Worm (Caenorhabditis elegans) whole organism, L3 larva: ENCODE results near the gene C06E7.88.

Source experiments
- R02D3.7 ChIP-seq: fragments of 150-350 bp; optimal IDR thresholded peaks from 2 replicates; lab custom pipeline; 2014; ENCODE audit warnings: missing biosample characterization, missing genetic modification characterization
- aly-2 ChIP-seq: fragments of 150-350 bp; optimal IDR thresholded peaks from 2 replicates; lab custom pipeline; 2014; ENCODE audit warnings: missing biosample characterization, missing genetic modification characterization
- ama-1 ChIP-seq: fragments of 150-350 bp; optimal IDR thresholded peaks from 2 replicates; lab custom pipeline; 2018
- ceh-28 ChIP-seq: fragments of 150-350 bp; optimal IDR thresholded peaks from 2 replicates; lab custom pipeline; 2014; ENCODE audit warnings: missing biosample characterization, missing genetic modification reagents, missing genetic modification characterization
- ceh-82 ChIP-seq: fragments of 150-350 bp; optimal IDR thresholded peaks from 2 replicates; lab custom pipeline; 2014; ENCODE audit warnings: missing biosample characterization, missing genetic modification characterization
- ceh-9 ChIP-seq: sonication (generic microtip); optimal IDR thresholded peaks from 2 replicates; lab custom pipeline; 2018; ENCODE audit warnings: missing biosample characterization, missing genetic modification characterization
- daf-12 ChIP-seq: fragments of 150-350 bp; optimal IDR thresholded peaks from 2 replicates; lab custom pipeline; 2014; ENCODE audit warnings: missing biosample characterization, missing genetic modification reagents, missing genetic modification characterization
- egl-27 ChIP-seq: sonication (generic microtip); optimal IDR thresholded peaks from 4 replicates; lab custom pipeline; 2017; ENCODE audit warnings: missing biosample characterization, missing genetic modification reagents, missing genetic modification characterization
- egl-5 ChIP-seq: fragments of 150-350 bp; optimal IDR thresholded peaks from 2 replicates; lab custom pipeline; 2017; ENCODE audit warnings: missing biosample characterization, missing genetic modification reagents, missing genetic modification characterization, inconsistent platforms
- elt-1 ChIP-seq: fragments of 150-350 bp; optimal IDR thresholded peaks from 2 replicates; lab custom pipeline; 2014; ENCODE audit warnings: missing biosample characterization, missing genetic modification characterization
- elt-3 ChIP-seq, 3 experiments: fragments of 150-350 bp in 1 of 3; sonication (generic microtip) in 2 of 3; optimal IDR thresholded peaks; 2 replicates in 2 of 3; 4 replicates in 1 of 3; lab custom pipeline; 2014 to 2017; ENCODE audit warnings: missing biosample characterization in 3 of 3, missing genetic modification characterization in 3 of 3
- eor-1 ChIP-seq, 2 experiments: fragments of 150-350 bp; optimal IDR thresholded peaks; 2 replicates each; lab custom pipeline; 2014 to 2018; ENCODE audit warnings: missing biosample characterization in 2 of 2, missing genetic modification characterization in 2 of 2
- fkh-10 ChIP-seq: sonication (generic microtip); optimal IDR thresholded peaks from 2 replicates; lab custom pipeline; 2017; ENCODE audit warnings: missing biosample characterization, missing genetic modification reagents, missing genetic modification characterization
- fkh-2 ChIP-seq: fragments of 150-350 bp; optimal IDR thresholded peaks from 2 replicates; lab custom pipeline; 2014; ENCODE audit warnings: missing biosample characterization, missing genetic modification reagents, missing genetic modification characterization
- fos-1 ChIP-seq: fragments of 150-350 bp; optimal IDR thresholded peaks from 2 replicates; lab custom pipeline; 2014; ENCODE audit warnings: missing biosample characterization, missing genetic modification characterization
- jun-1 ChIP-seq: fragments of 150-350 bp; optimal IDR thresholded peaks from 2 replicates; lab custom pipeline; 2014; ENCODE audit warnings: missing biosample characterization, missing genetic modification reagents, missing genetic modification characterization
- lin-15B ChIP-seq: fragments of 150-350 bp; optimal IDR thresholded peaks from 2 replicates; lab custom pipeline; 2014; ENCODE audit warnings: missing biosample characterization, missing genetic modification characterization
- lin-39 ChIP-seq: fragments of 150-350 bp; optimal IDR thresholded peaks from 2 replicates; lab custom pipeline; 2018; ENCODE audit warnings: missing biosample characterization, missing genetic modification reagents, missing genetic modification characterization
- lsy-12 ChIP-seq: sonication (generic microtip); optimal IDR thresholded peaks from 2 replicates; lab custom pipeline; 2016; ENCODE audit warnings: mild to moderate bottlenecking, missing genetic modification characterization, missing compliant biosample characterization
- mdl-1 ChIP-seq: fragments of 150-350 bp; optimal IDR thresholded peaks from 2 replicates; lab custom pipeline; 2014; ENCODE audit warnings: missing biosample characterization, missing genetic modification characterization
- nfya-1 ChIP-seq: sonication (generic microtip); optimal IDR thresholded peaks from 2 replicates; lab custom pipeline; 2017; ENCODE audit warnings: missing genetic modification characterization, mild to moderate bottlenecking, missing compliant biosample characterization, antibody characterized with exemption, moderate library complexity; ENCODE audit not compliant: insufficient read depth
- nhr-11 ChIP-seq: fragments of 150-350 bp; optimal IDR thresholded peaks from 2 replicates; lab custom pipeline; 2014; ENCODE audit warnings: missing biosample characterization, missing genetic modification characterization
- nhr-23 ChIP-seq: fragments of 150-350 bp; optimal IDR thresholded peaks from 2 replicates; lab custom pipeline; 2014; ENCODE audit warnings: missing biosample characterization, missing genetic modification reagents, missing genetic modification characterization
- nhr-237 ChIP-seq: fragments of 150-350 bp; optimal IDR thresholded peaks from 2 replicates; lab custom pipeline; 2014; ENCODE audit warnings: missing biosample characterization, missing genetic modification characterization
- nhr-25 ChIP-seq: sonication (generic microtip); optimal IDR thresholded peaks from 2 replicates; lab custom pipeline; 2017; ENCODE audit warnings: missing biosample characterization, missing genetic modification characterization
- nhr-28 ChIP-seq: fragments of 150-350 bp; optimal IDR thresholded peaks from 2 replicates; lab custom pipeline; 2014; ENCODE audit warnings: missing biosample characterization, missing genetic modification characterization
- nhr-43 ChIP-seq: sonication (generic microtip); optimal IDR thresholded peaks from 2 replicates; lab custom pipeline; 2016; ENCODE audit warnings: mild to moderate bottlenecking, missing genetic modification characterization, missing compliant biosample characterization; ENCODE audit not compliant: poor library complexity, severe bottlenecking
- nhr-67 ChIP-seq: fragments of 150-350 bp; optimal IDR thresholded peaks from 2 replicates; lab custom pipeline; 2014; ENCODE audit warnings: missing biosample characterization, missing genetic modification characterization
- nhr-77 ChIP-seq: fragments of 150-350 bp; optimal IDR thresholded peaks from 2 replicates; lab custom pipeline; 2014; ENCODE audit warnings: missing biosample characterization, missing genetic modification characterization
- pha-4 ChIP-seq: fragments of 150-350 bp; optimal IDR thresholded peaks from 2 replicates; lab custom pipeline; 2014; ENCODE audit warnings: missing biosample characterization, missing genetic modification reagents, missing genetic modification characterization
- sea-2 ChIP-seq: fragments of 150-350 bp; sonication (generic microtip); optimal IDR thresholded peaks from 4 replicates; lab custom pipeline; 2014; ENCODE audit warnings: missing biosample characterization, missing genetic modification reagents, missing genetic modification characterization
- skn-1 ChIP-seq: fragments of 150-350 bp; optimal IDR thresholded peaks from 2 replicates; lab custom pipeline; 2014; ENCODE audit warnings: missing biosample characterization, missing genetic modification characterization
- snpc-4 ChIP-seq: fragments of 150-350 bp; optimal IDR thresholded peaks from 2 replicates; lab custom pipeline; 2014; ENCODE audit warnings: missing biosample characterization, missing genetic modification characterization
- unc-39 ChIP-seq: sonication (generic microtip); optimal IDR thresholded peaks from 4 replicates; lab custom pipeline; 2017; ENCODE audit warnings: missing biosample characterization, missing genetic modification characterization
- unc-62 ChIP-seq: fragments of 150-350 bp; sonication (generic microtip); optimal IDR thresholded peaks from 4 replicates; lab custom pipeline; 2014; ENCODE audit warnings: missing biosample characterization, missing genetic modification reagents, missing genetic modification characterization
- zag-1 ChIP-seq: fragments of 150-350 bp; optimal IDR thresholded peaks from 2 replicates; lab custom pipeline; 2014; ENCODE audit warnings: missing biosample characterization, missing genetic modification characterization
- ztf-11 ChIP-seq: fragments of 150-350 bp; optimal IDR thresholded peaks from 2 replicates; lab custom pipeline; 2014; ENCODE audit warnings: missing biosample characterization, missing genetic modification characterization
- ztf-4 ChIP-seq: fragments of 150-350 bp; optimal IDR thresholded peaks from 2 replicates; lab custom pipeline; 2014; ENCODE audit warnings: missing biosample characterization, missing genetic modification characterization

C06E7.88 gene

ce11 chrIV:5884500-5884899 is 17.4 kb upstream of the C06E7.88 start, which contains the start of gene H04M03.11:
H04M03.11 (minus strand) TSS chrIV:5884600.
- TF ChIP-seq egl-5 (tag; lab: Kevin White, UChicago): no peak
- no peak for TF ChIP-seq nhr-11 (tag; lab: Kevin White, UChicago)
- TF ChIP-seq nhr-77 (tag; lab: Kevin White, UChicago): no peak
- no peak for TF ChIP-seq daf-12 (tag; lab: Kevin White, UChicago)
- no peak for TF ChIP-seq elt-3 (tag; optimal IDR thresholded peaks at IDR 0.05; lab: Kevin White, UChicago)
- no peak for TF ChIP-seq lsy-12 (tag; lab: Kevin White, UChicago)
- no peak for TF ChIP-seq lin-39 (tag; lab: Kevin White, UChicago)
- no peak for TF ChIP-seq nhr-43 (tag; lab: Kevin White, UChicago)
- no peak for TF ChIP-seq ceh-82 (tag; lab: Kevin White, UChicago)
- TF ChIP-seq nhr-28 (tag; lab: Kevin White, UChicago): no peak
- TF ChIP-seq eor-1 (tag; optimal IDR thresholded peaks at IDR 0.05; lab: Kevin White, UChicago): no peak
- TF ChIP-seq skn-1 (tag; lab: Kevin White, UChicago): no peak
- no peak for TF ChIP-seq aly-2 (tag; lab: Kevin White, UChicago)
- no peak for TF ChIP-seq unc-62 (GFP tag; lab: Kevin White, UChicago)

- TF ChIP-seq jun-1 (tag; lab: Kevin White, UChicago): no peak
- TF ChIP-seq zag-1 (tag; lab: Kevin White, UChicago): no peak
- TF ChIP-seq egl-5 (tag; lab: Kevin White, UChicago): no peak
- TF ChIP-seq sea-2 (GFP tag; lab: Kevin White, UChicago): no peak
- no peak for TF ChIP-seq fos-1 (tag; lab: Kevin White, UChicago)
- TF ChIP-seq ceh-9 (tag; lab: Kevin White, UChicago): no peak
- no peak for TF ChIP-seq nhr-67 (tag; lab: Kevin White, UChicago)
- no peak for TF ChIP-seq ztf-11 (tag; lab: Kevin White, UChicago)
- TF ChIP-seq unc-62 (GFP tag; lab: Kevin White, UChicago): no peak
- no peak for TF ChIP-seq elt-3 (tag; optimal IDR thresholded peaks at IDR 0.05; lab: Kevin White, UChicago)
- TF ChIP-seq, all 47 proteins: peak for 0
These were observed 12.8 kb upstream of the C06E7.88 start, which contains the start of gene srv-22 for ce11 chrIV:5879853-5880252. srv-22 (minus strand) TSS chrIV:5879953.

DNA sequence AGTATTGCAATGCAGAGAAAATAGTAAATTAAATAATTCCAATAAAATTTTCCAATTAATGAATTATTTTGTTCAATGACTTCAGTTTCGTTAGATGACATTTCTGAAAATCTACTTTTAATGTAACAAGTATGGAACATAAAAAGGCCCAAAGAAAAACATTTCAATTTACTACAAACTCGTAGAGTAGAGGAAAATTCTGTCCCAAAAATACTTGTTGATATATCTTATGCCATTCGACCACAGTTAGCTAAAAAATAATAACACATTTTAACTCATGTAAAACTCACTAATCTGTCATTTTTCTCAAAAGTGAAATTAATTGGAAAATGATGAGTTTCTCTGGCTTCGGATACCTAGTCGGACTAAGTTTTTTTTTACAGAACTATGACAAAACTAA is 10.2 kb upstream of the C06E7.88 start, which contains the start of gene srv-21:
Gene srv-21, minus strand, starts transcription at position 101 of the 400 bp plus-strand sequence.
- TF ChIP-seq elt-1 (tag; lab: Kevin White, UChicago): no peak
- no peak for TF ChIP-seq nfya-1
- TF ChIP-seq nhr-23 (tag; lab: Kevin White, UChicago): no peak
- TF ChIP-seq ztf-4 (tag; lab: Kevin White, UChicago): no peak
- no peak for TF ChIP-seq unc-39 (tag; lab: Kevin White, UChicago)
- no peak for TF ChIP-seq fkh-10 (GFP tag; lab: Kevin White, UChicago)
- TF ChIP-seq lin-15B (tag; lab: Kevin White, UChicago): no peak
- TF ChIP-seq ceh-9 (tag; lab: Kevin White, UChicago): no peak
- TF ChIP-seq nhr-77 (tag; lab: Kevin White, UChicago): no peak
- no peak for TF ChIP-seq eor-1 (tag; optimal IDR thresholded peaks at IDR 0.05; lab: Kevin White, UChicago)
- TF ChIP-seq nhr-25 (tag; lab: Kevin White, UChicago): no peak
- TF ChIP-seq R02D3.7 (tag; lab: Kevin White, UChicago): no peak
- no peak for TF ChIP-seq elt-3 (tag; optimal IDR thresholded peaks at IDR 0.05; lab: Kevin White, UChicago)
- TF ChIP-seq aly-2 (tag; lab: Kevin White, UChicago): no peak
- TF ChIP-seq nhr-67 (tag; lab: Kevin White, UChicago): no peak
- TF ChIP-seq fkh-2 (tag; lab: Kevin White, UChicago): no peak
- TF ChIP-seq snpc-4 (tag; lab: Kevin White, UChicago): no peak
- TF ChIP-seq, all 47 proteins: peak for 0

- TF ChIP-seq ceh-28 (no peak), pha-4 (no peak), ama-1 (lab: Kevin White, UChicago) (no peak), fkh-2 (tag; lab: Kevin White, UChicago) (no peak), ceh-82 (tag; lab: Kevin White, UChicago) (no peak), skn-1 (tag; lab: Kevin White, UChicago) (no peak), nhr-237 (tag; lab: Kevin White, UChicago) (no peak), eor-1 (tag; optimal IDR thresholded peaks at IDR 0.05; lab: Kevin White, UChicago) (no peak), snpc-4 (tag; lab: Kevin White, UChicago) (no peak), R02D3.7 (tag; lab: Kevin White, UChicago) (no peak), nhr-23 (tag; lab: Kevin White, UChicago) (no peak), mdl-1 (tag; lab: Kevin White, UChicago) (no peak), jun-1 (tag; lab: Kevin White, UChicago) (no peak), egl-27 (tag; lab: Kevin White, UChicago) (no peak)
These were observed 6.7 kb upstream of the C06E7.88 start, which contains the start of gene srv-19 for ce11 chrIV:5873825-5874224. srv-19 (minus strand) TSS chrIV:5873925.
